Worm (Caenorhabditis elegans): ENCODE data around the gene B0353.1.

Gene B0353.1

ce11 chrIII:564786-565185, 9.0 kb downstream of the B0353.1 start (continued):
- TF ChIP-seq fkh-2 (tag; optimal IDR thresholded peaks at IDR 0.05) (no peak), nhr-237 (tag; optimal IDR thresholded peaks at IDR 0.05) (no peak)

DNA sequence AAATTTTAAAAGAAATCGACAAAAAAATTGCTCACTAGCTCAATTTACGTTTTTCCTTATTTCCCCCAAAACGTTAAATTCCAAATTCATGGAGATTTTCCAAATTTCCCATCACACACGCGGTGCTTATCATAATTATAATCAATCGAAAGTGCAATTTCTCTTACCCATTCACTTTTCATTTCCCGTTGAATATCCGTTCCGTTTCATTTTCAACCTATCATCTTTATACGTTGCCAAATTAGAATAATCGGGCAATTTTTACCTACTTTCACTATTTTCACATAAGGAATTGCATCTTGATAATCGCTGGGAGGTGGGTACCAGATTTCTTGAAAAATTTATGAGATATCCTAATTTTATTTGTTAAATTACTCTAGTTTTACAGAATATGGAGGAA, 13.1 kb downstream of the B0353.1 start:
- TF ChIP-seq nhr-11 (tag; optimal IDR thresholded peaks at IDR 0.05) (no peak), egl-27 (tag; optimal IDR thresholded peaks at IDR 0.05) (no peak), nhr-12 (tag; optimal IDR thresholded peaks at IDR 0.05) (no peak), elt-3 (tag; optimal IDR thresholded peaks at IDR 0.05) (no peak), tbx-2 (tag; optimal IDR thresholded peaks at IDR 0.05) (no peak), fos-1 (tag; optimal IDR thresholded peaks at IDR 0.05) (no peak), nhr-76 (tag; optimal IDR thresholded peaks at IDR 0.05) (no peak), zag-1 (tag; optimal IDR thresholded peaks at IDR 0.05) (no peak), lsy-12 (tag; optimal IDR thresholded peaks at IDR 0.05) (no peak), elt-1 (tag; optimal IDR thresholded peaks at IDR 0.05) (no peak), ZK546.5 (tag; optimal IDR thresholded peaks at IDR 0.05) (no peak)

ce11 chrIII:576555-576954, 20.8 kb downstream of the B0353.1 start:
- TF ChIP-seq R02D3.7 (tag; optimal IDR thresholded peaks at IDR 0.05) (no peak), elt-1 (tag; optimal IDR thresholded peaks at IDR 0.05) (no peak)

- TF ChIP-seq zag-1 (tag; optimal IDR thresholded peaks at IDR 0.05) (no peak), ZK546.5 (tag; optimal IDR thresholded peaks at IDR 0.05) (no peak), lin-39 (tag; optimal IDR thresholded peaks at IDR 0.05) (no peak), nhr-77 (tag; optimal IDR thresholded peaks at IDR 0.05) (no peak), eor-1 (tag; optimal IDR thresholded peaks at IDR 0.05) (no peak), sea-2 (GFP tag; optimal IDR thresholded peaks at IDR 0.05) (no peak), hmg-11 (tag; optimal IDR thresholded peaks at IDR 0.05) (no peak), fkh-2 (tag; optimal IDR thresholded peaks at IDR 0.05) (no peak), nfya-1 (tag; optimal IDR thresholded peaks at IDR 0.05; ENCODE audit: insufficient read depth) (no peak), elt-3 (tag; optimal IDR thresholded peaks at IDR 0.05) (no peak), ceh-82 (tag; optimal IDR thresholded peaks at IDR 0.05) (no peak), unc-39 (tag; optimal IDR thresholded peaks at IDR 0.05) (no peak)
Measured at ce11 chrIII:577467-577866, 21.7 kb downstream of the B0353.1 start, which contains the start of gene gtf-2H5. Gene gtf-2H5, minus strand, starts transcription at chrIII:577567.

DNA sequence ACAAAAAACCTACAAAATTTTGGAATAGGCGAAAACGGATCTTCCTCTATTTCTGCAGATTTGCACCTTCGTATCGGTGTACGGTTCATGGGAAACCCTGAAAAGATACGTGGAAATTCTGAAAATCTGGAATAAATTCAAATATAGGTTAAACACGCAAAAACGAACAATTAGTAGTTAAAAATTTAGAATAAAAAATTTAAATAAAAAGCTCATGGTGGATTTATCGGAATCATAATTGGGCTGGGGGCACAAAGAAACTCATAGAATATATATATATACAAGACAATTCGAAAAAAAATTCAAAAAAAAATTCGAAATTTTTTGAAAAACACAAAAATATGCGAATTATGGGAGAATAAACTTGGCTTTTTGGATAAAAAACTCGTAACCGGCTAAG, 31.3 kb downstream of the B0353.1 start, which contains the start of gene helq-1:
Gene helq-1 (minus strand): TSS at position 101 of the 400 bp plus-strand sequence.
- TF ChIP-seq nhr-11 (tag; optimal IDR thresholded peaks at IDR 0.05) (no peak), daf-12 (tag; optimal IDR thresholded peaks at IDR 0.05) (no peak), nfya-1 (tag; optimal IDR thresholded peaks at IDR 0.05; ENCODE audit: insufficient read depth) (no peak), ceh-28 (tag; optimal IDR thresholded peaks at IDR 0.05) (no peak), ceh-82 (tag; optimal IDR thresholded peaks at IDR 0.05) (no peak), ztf-11 (tag; optimal IDR thresholded peaks at IDR 0.05) (no peak), unc-39 (tag; optimal IDR thresholded peaks at IDR 0.05) (no peak), nhr-23 (tag; optimal IDR thresholded peaks at IDR 0.05) (no peak), nhr-77 (tag; optimal IDR thresholded peaks at IDR 0.05) (no peak), fos-1 (tag; optimal IDR thresholded peaks at IDR 0.05) (no peak), fkh-2 (tag; optimal IDR thresholded peaks at IDR 0.05) (no peak), lsy-12 (tag; optimal IDR thresholded peaks at IDR 0.05) (no peak), ama-1 (optimal IDR thresholded peaks at IDR 0.05) (no peak), fkh-10 (GFP tag; optimal IDR thresholded peaks at IDR 0.05) (no peak), nhr-28 (tag; optimal IDR thresholded peaks at IDR 0.05) (no peak), lin-39 (tag; optimal IDR thresholded peaks at IDR 0.05) (no peak), ZK546.5 (tag; optimal IDR thresholded peaks at IDR 0.05) (no peak), elt-3 (tag; optimal IDR thresholded peaks at IDR 0.05) (no peak)

ce11 chrIII:595449-595848, 39.7 kb downstream of the B0353.1 start:
- TF ChIP-seq skn-1 (tag; optimal IDR thresholded peaks at IDR 0.05): no peak
- TF ChIP-seq unc-62 (GFP tag; optimal IDR thresholded peaks at IDR 0.05): no peak
- no peak for TF ChIP-seq fos-1 (tag; optimal IDR thresholded peaks at IDR 0.05)

ce11 chrIII:598168-598567, 42.4 kb downstream of the B0353.1 start:
- TF ChIP-seq nfya-1 (tag; optimal IDR thresholded peaks at IDR 0.05; ENCODE audit: insufficient read depth) (peak; percentile 69), fkh-10 (GFP tag; optimal IDR thresholded peaks at IDR 0.05) (peak; percentile 81), hmg-11 (tag; optimal IDR thresholded peaks at IDR 0.05) (peak; percentile 96), pqm-1 (tag; optimal IDR thresholded peaks at IDR 0.05) (peak; percentile 15), ZK546.5 (tag; optimal IDR thresholded peaks at IDR 0.05) (no peak), daf-12 (tag; optimal IDR thresholded peaks at IDR 0.05) (no peak), unc-62 (GFP tag; optimal IDR thresholded peaks at IDR 0.05) (no peak), pha-4 (tag; optimal IDR thresholded peaks at IDR 0.05) (peak; percentile 58), egl-27 (tag; optimal IDR thresholded peaks at IDR 0.05) (no peak), snpc-4 (tag; optimal IDR thresholded peaks at IDR 0.05) (peak; percentile 24), lin-39 (tag; optimal IDR thresholded peaks at IDR 0.05) (peak; percentile 67), nhr-23 (tag; optimal IDR thresholded peaks at IDR 0.05) (peak; percentile 64), ceh-28 (tag; optimal IDR thresholded peaks at IDR 0.05) (peak; percentile 84), nhr-25 (tag; optimal IDR thresholded peaks at IDR 0.05) (peak; percentile 38), nhr-237 (tag; optimal IDR thresholded peaks at IDR 0.05) (no peak), tbx-2 (tag; optimal IDR thresholded peaks at IDR 0.05) (no peak), lin-15B (tag; optimal IDR thresholded peaks at IDR 0.05) (peak; percentile 44), ama-1 (optimal IDR thresholded peaks at IDR 0.05) (no peak)
